Worm (Caenorhabditis elegans) whole organism, L4/young adult: ENCODE data around the gene M60.6.

ENCODE experiments used
- dao-5 ChIP-seq: sonication (generic microtip); optimal IDR thresholded peaks from 2 replicates; lab custom pipeline; 2016; ENCODE audit warnings: missing genotype, missing genetic modification characterization, moderate library complexity, missing compliant biosample characterization
- him-1 ChIP-seq: sonication (generic microtip); optimal IDR thresholded peaks from 2 replicates; lab custom pipeline; 2016; ENCODE audit warnings: missing genotype, missing genetic modification reagents, missing genetic modification characterization, missing compliant biosample characterization

DNA sequence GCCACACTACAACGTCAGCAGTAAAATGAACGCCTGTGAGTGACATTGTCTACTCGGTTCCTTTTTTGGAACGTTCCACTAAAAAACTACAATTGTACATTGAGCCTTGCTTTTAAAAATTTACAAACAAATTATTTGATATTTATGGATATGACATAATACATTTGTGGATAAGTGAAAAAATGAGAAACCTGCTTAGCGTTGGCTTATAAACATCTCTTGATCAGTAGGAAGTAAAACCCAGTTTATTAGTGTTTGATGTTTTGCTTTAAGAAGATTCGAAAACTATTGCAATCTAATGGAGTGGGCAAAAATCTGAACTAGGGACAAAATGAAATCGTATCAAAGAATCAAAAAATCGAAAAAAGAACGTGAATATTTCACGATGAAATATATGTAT is 35.3 kb downstream of the M60.6 start:
- TF ChIP-seq him-1 = no peak
- TF ChIP-seq dao-5 = no peak
